Fruit fly (Drosophila melanogaster) whole organism, wandering third instar larva: ENCODE data around the gene CG12099.
A peak's percentile ranks its signal among the peaks of the same experiment; 100 is the strongest.

ENCODE experiments used
- Abd-B ChIP-seq: fragments of >200 bp; optimal IDR thresholded peaks from 2 replicates; lab custom pipeline; 2017; ENCODE audit warnings: missing biosample characterization, missing genetic modification characterization
- CG32264 ChIP-seq: fragments of 200-800 bp; sonication (Bioruptor generic); optimal IDR thresholded peaks from 2 replicates; lab custom pipeline; 2016; ENCODE audit warnings: missing biosample characterization, missing genetic modification characterization
- CG9705 ChIP-seq: fragments of 200-800 bp; sonication (Bioruptor generic); optimal IDR thresholded peaks from 2 replicates; lab custom pipeline; 2018; ENCODE audit warnings: missing biosample characterization, mild to moderate bottlenecking, missing genetic modification characterization
- CrebA ChIP-seq: fragments of 200-800 bp; sonication (Bioruptor generic); optimal IDR thresholded peaks from 2 replicates; lab custom pipeline; 2016; ENCODE audit warnings: missing biosample characterization, mild to moderate bottlenecking, missing genetic modification characterization, borderline replicate concordance
- Dfd ChIP-seq: fragments of >200 bp; optimal IDR thresholded peaks from 2 replicates; lab custom pipeline; 2017; ENCODE audit warnings: missing biosample characterization, missing genetic modification characterization
- Dif ChIP-seq: fragments of 200-275, 200-300 bp; sonication (Bioruptor generic); optimal IDR thresholded peaks from 2 replicates; lab custom pipeline; 2018; ENCODE audit warnings: missing biosample characterization, missing genetic modification characterization; ENCODE audit not compliant: partially characterized antibody
- GATAd ChIP-seq: sonication (Bioruptor generic); optimal IDR thresholded peaks from 2 replicates; lab custom pipeline; 2016; ENCODE audit warnings: missing biosample characterization, missing genetic modification characterization
- HLH106 ChIP-seq: fragments of 200-800 bp; optimal IDR thresholded peaks from 3 replicates; lab custom pipeline; 2019; ENCODE audit warnings: missing biosample characterization, mild to moderate bottlenecking, missing genetic modification characterization, moderate library complexity
- Hnf4 ChIP-seq: fragments of 200-800 bp; sonication (Bioruptor generic); optimal IDR thresholded peaks from 2 replicates; lab custom pipeline; 2016; ENCODE audit warnings: missing biosample characterization, mild to moderate bottlenecking, missing genetic modification characterization
- Hr78 ChIP-seq: fragments of >200 bp; optimal IDR thresholded peaks from 2 replicates; lab custom pipeline; 2017; ENCODE audit warnings: missing biosample characterization, missing genetic modification characterization
- Hr83 ChIP-seq: fragments of 200-300 bp; sonication (Bioruptor generic); optimal IDR thresholded peaks from 2 replicates; lab custom pipeline; 2016; ENCODE audit warnings: missing biosample characterization, mild to moderate bottlenecking, missing genetic modification characterization, moderate library complexity; ENCODE audit not compliant: poor library complexity, severe bottlenecking
- Jra ChIP-seq: sonication (Bioruptor generic); optimal IDR thresholded peaks from 2 replicates; lab custom pipeline; 2016; ENCODE audit warnings: missing biosample characterization, missing genetic modification characterization
- Mio ChIP-seq: sonication (Bioruptor generic); optimal IDR thresholded peaks from 2 replicates; lab custom pipeline; 2016; ENCODE audit warnings: missing biosample characterization, missing genetic modification characterization
- Myc ChIP-seq: fragments of >200 bp; optimal IDR thresholded peaks from 2 replicates; lab custom pipeline; 2017
- N ChIP-seq: fragments of >200 bp; optimal IDR thresholded peaks from 2 replicates; lab custom pipeline; 2018; ENCODE audit warnings: missing biosample characterization, missing external identifiers, missing genetic modification characterization
- OdsH ChIP-seq: fragments of 200-800 bp; sonication (Bioruptor generic); optimal IDR thresholded peaks from 2 replicates; lab custom pipeline; 2016; ENCODE audit warnings: missing biosample characterization, mild to moderate bottlenecking, missing genetic modification characterization
- Rel ChIP-seq, 2 experiments: fragments of 200-800 bp; sonication (Bioruptor generic) in 1 of 2; optimal IDR thresholded peaks; 2 replicates in 1 of 2; 3 replicates in 1 of 2; lab custom pipeline; 2016 to 2019; ENCODE audit warnings: mild to moderate bottlenecking in 2 of 2, missing biosample characterization in 2 of 2, missing genetic modification characterization in 2 of 2, moderate library complexity in 1 of 2
- Sp1 ChIP-seq: fragments of 200-800 bp; sonication (Bioruptor generic); optimal IDR thresholded peaks from 3 replicates; lab custom pipeline; 2019; ENCODE audit warnings: missing biosample characterization, mild to moderate bottlenecking, missing genetic modification characterization, moderate library complexity
- Vsx2 ChIP-seq: fragments of 200-300, 225-300 bp; sonication (Bioruptor generic); optimal IDR thresholded peaks from 2 replicates; lab custom pipeline; 2018; ENCODE audit warnings: missing biosample characterization, missing genetic modification characterization; ENCODE audit not compliant: partially characterized antibody
- br ChIP-seq: fragments of 200-800 bp; sonication (Bioruptor generic); optimal IDR thresholded peaks from 2 replicates; lab custom pipeline; 2016; ENCODE audit warnings: missing biosample characterization, missing genetic modification characterization
- brk ChIP-seq: fragments of 200-800 bp; sonication (Bioruptor generic); optimal IDR thresholded peaks from 2 replicates; lab custom pipeline; 2016; ENCODE audit warnings: missing biosample characterization, mild to moderate bottlenecking, missing genetic modification characterization
- dl ChIP-seq, 2 experiments: fragments of 175-275, 200-275 bp in 1 of 2; fragments of 200-275 bp in 1 of 2; sonication (Bioruptor generic); optimal IDR thresholded peaks; lab custom pipeline; 2018; ENCODE audit warnings: mild to moderate bottlenecking in 2 of 2, missing biosample characterization in 2 of 2, missing genetic modification characterization in 2 of 2, moderate library complexity in 2 of 2; ENCODE audit not compliant: partially characterized antibody in 2 of 2, insufficient read depth in 1 of 2
- dmrt93B ChIP-seq: fragments of 200-800 bp; sonication (Bioruptor generic); optimal IDR thresholded peaks from 2 replicates; lab custom pipeline; 2018; ENCODE audit warnings: missing biosample characterization, mild to moderate bottlenecking, missing genetic modification characterization
- dsf ChIP-seq: sonication (Bioruptor generic); optimal IDR thresholded peaks from 2 replicates; lab custom pipeline; 2016; ENCODE audit warnings: missing biosample characterization, missing genetic modification characterization, borderline replicate concordance
- ey ChIP-seq: fragments of 200-800 bp; sonication (Bioruptor generic); optimal IDR thresholded peaks from 2 replicates; lab custom pipeline; 2016; ENCODE audit warnings: missing biosample characterization, missing genetic modification characterization
- foxo ChIP-seq, 2 experiments: fragments of 200-800 bp; sonication (Bioruptor generic); optimal IDR thresholded peaks; 2 replicates in 1 of 2; 3 replicates in 1 of 2; lab custom pipeline; 2016 to 2017; ENCODE audit warnings: missing biosample characterization in 2 of 2, missing genetic modification characterization in 2 of 2
- fru ChIP-seq: fragments of 200-800 bp; sonication (Bioruptor generic); optimal IDR thresholded peaks from 3 replicates; lab custom pipeline; 2016; ENCODE audit warnings: missing biosample characterization, mild to moderate bottlenecking, missing genetic modification characterization
- h ChIP-seq: fragments of 200-800 bp; sonication (Bioruptor generic); optimal IDR thresholded peaks from 3 replicates; lab custom pipeline; 2016; ENCODE audit warnings: missing biosample characterization, mild to moderate bottlenecking, missing genetic modification characterization
- jim ChIP-seq: fragments of 175-275, 200-325 bp; sonication (Bioruptor generic); optimal IDR thresholded peaks from 2 replicates; lab custom pipeline; 2016; ENCODE audit warnings: missing biosample characterization, mild to moderate bottlenecking, missing genetic modification characterization
- lola ChIP-seq: fragments of >200 bp; optimal IDR thresholded peaks from 2 replicates; lab custom pipeline; 2017; ENCODE audit warnings: missing biosample characterization, missing genetic modification characterization
- pan ChIP-seq: fragments of >200 bp; optimal IDR thresholded peaks from 2 replicates; lab custom pipeline; 2017
- psq ChIP-seq: fragments of 200-800 bp; sonication (Bioruptor generic); optimal IDR thresholded peaks from 3 replicates; lab custom pipeline; 2017; ENCODE audit warnings: missing biosample characterization, mild to moderate bottlenecking, missing genetic modification characterization, moderate library complexity
- rgr ChIP-seq: fragments of 200-800 bp; sonication (Bioruptor generic); optimal IDR thresholded peaks from 3 replicates; lab custom pipeline; 2016; ENCODE audit warnings: missing biosample characterization, mild to moderate bottlenecking, missing genetic modification characterization
- sage ChIP-seq: fragments of 200-800 bp; sonication (Bioruptor generic); optimal IDR thresholded peaks from 2 replicates; lab custom pipeline; 2016; ENCODE audit warnings: missing biosample characterization, mild to moderate bottlenecking, missing genetic modification characterization
- sv ChIP-seq: fragments of 200-800 bp; sonication (Bioruptor generic); optimal IDR thresholded peaks from 3 replicates; lab custom pipeline; 2016; ENCODE audit warnings: missing biosample characterization, missing genetic modification characterization
- tai ChIP-seq: sonication (Bioruptor generic); optimal IDR thresholded peaks from 2 replicates; lab custom pipeline; 2016; ENCODE audit warnings: missing biosample characterization, missing genetic modification characterization
- usp ChIP-seq: fragments of >200 bp; optimal IDR thresholded peaks from 2 replicates; lab custom pipeline; 2017; ENCODE audit warnings: missing biosample characterization, missing genetic modification characterization
- woc ChIP-seq: sonication (Bioruptor generic); optimal IDR thresholded peaks from 2 replicates; lab custom pipeline; 2016; ENCODE audit warnings: missing biosample characterization, mild to moderate bottlenecking, missing genetic modification characterization

Gene CG12099

dm6 chr3L:1547117-1547507 lies 11.2 kb downstream of the CG12099 start:
- TF ChIP-seq Sp1 (GFP tag; lab: Kevin White, UChicago): no peak
- no peak for TF ChIP-seq Rel (GFP tag; optimal IDR thresholded peaks at IDR 0.05; lab: Kevin White, UChicago)
- TF ChIP-seq Rel (tag; optimal IDR thresholded peaks at IDR 0.05; lab: Kevin White, UChicago): peak; percentile 64
- TF ChIP-seq, all 38 proteins: peak for 1

DNA sequence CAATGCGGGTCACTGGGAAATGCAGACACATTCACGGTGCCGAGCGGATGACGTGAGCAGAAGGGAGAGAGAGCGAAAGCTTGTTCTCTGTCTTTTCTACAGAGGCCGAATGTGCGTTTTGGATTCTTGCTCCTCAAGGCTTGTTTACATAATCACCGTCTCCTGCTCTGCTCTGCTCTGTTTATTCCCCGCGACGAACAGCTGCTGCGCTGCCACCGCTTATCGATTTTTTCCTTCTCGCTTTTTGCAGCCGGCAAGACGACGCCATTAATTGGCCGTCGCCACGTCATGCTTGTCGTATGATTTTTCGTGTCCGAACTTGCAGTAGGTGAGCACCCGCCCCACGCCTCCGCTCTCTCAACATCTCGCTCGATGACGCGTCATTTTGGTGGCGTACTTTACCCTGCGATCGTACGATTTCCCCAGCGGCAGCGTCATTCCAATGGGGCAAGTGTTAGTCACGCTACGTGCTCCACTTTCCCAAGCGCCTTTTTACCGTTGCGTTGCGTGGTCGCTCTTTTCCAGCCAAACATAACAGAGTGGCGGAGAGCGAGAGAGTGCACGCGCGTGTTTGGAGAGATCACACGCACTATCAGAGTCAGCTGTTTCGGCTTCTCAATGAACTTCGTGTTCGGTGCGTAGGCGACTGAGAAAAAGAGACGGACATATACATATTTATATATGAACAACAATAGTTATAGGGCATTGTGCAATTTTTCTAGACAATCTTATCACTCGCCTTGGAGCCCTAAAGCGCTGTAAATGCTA lies 11.8 kb downstream of the CG12099 start:
- no peak for TF ChIP-seq Dfd (GFP tag; lab: Kevin White, UChicago)
- TF ChIP-seq jim: no peak
- no peak for TF ChIP-seq brk (GFP tag; lab: Kevin White, UChicago)
- no peak for TF ChIP-seq GATAd (GFP tag; lab: Kevin White, UChicago)
- peak; percentile 39 for TF ChIP-seq psq
- peak; percentile 70 for TF ChIP-seq Jra (GFP tag; lab: Kevin White, UChicago)
- no peak for TF ChIP-seq woc (GFP tag; lab: Kevin White, UChicago)
- no peak for TF ChIP-seq CG9705 (GFP tag; lab: Kevin White, UChicago)
- no peak for TF ChIP-seq Rel (GFP tag; optimal IDR thresholded peaks at IDR 0.05; lab: Kevin White, UChicago)
- peak; percentile 66 for TF ChIP-seq Rel (tag; optimal IDR thresholded peaks at IDR 0.05; lab: Kevin White, UChicago)
- no peak for TF ChIP-seq ey (GFP tag; lab: Kevin White, UChicago)
- no peak for TF ChIP-seq tai
- TF ChIP-seq Myc (lab: Kevin White, UChicago): no peak
- peak; percentile 41 for TF ChIP-seq HLH106 (tag; lab: Kevin White, UChicago)
- TF ChIP-seq Hnf4 (GFP tag; lab: Kevin White, UChicago): peak; percentile 35
- peak; percentile 31 for TF ChIP-seq fru
- TF ChIP-seq sv (GFP tag; lab: Kevin White, UChicago): no peak
- TF ChIP-seq usp (GFP tag; lab: Kevin White, UChicago): no peak
- TF ChIP-seq Mio: no peak
- peak; percentile 87 for TF ChIP-seq Vsx2 (GFP tag; lab: Kevin White, UChicago)
- TF ChIP-seq N (GFP tag; lab: Kevin White, UChicago): no peak
- peak in 1 of 2 experiments; percentile 36 for TF ChIP-seq foxo (GFP tag; optimal IDR thresholded peaks at IDR 0.05; lab: Kevin White, UChicago)
- no peak for TF ChIP-seq lola
- peak; percentile 49 for TF ChIP-seq OdsH (GFP tag; lab: Kevin White, UChicago)
- TF ChIP-seq CG32264 (GFP tag; lab: Kevin White, UChicago): no peak
- TF ChIP-seq CrebA (GFP tag; lab: Kevin White, UChicago): no peak
- TF ChIP-seq dl (GFP tag; optimal IDR thresholded peaks at IDR 0.05; lab: Kevin White, UChicago; ENCODE audit: insufficient read depth in 1 of 2, partially characterized antibody in 2 of 2): no peak
- TF ChIP-seq dmrt93B (GFP tag; lab: Kevin White, UChicago): no peak
- TF ChIP-seq dsf (GFP tag; lab: Kevin White, UChicago): no peak
- no peak for TF ChIP-seq sage (GFP tag; lab: Kevin White, UChicago)
- TF ChIP-seq pan (lab: Kevin White, UChicago): no peak
- no peak for TF ChIP-seq br
- peak; percentile 4 for TF ChIP-seq rgr (GFP tag; lab: Kevin White, UChicago)
- peak; percentile 11 for TF ChIP-seq h (GFP tag; lab: Kevin White, UChicago)
- TF ChIP-seq Dif (GFP tag; lab: Kevin White, UChicago): peak; percentile 17
- no peak for TF ChIP-seq Sp1 (GFP tag; lab: Kevin White, UChicago)
- peak; percentile 68 for TF ChIP-seq Hr83 (GFP tag; lab: Kevin White, UChicago)
- no peak for TF ChIP-seq Abd-B (GFP tag; lab: Kevin White, UChicago)
- no peak for TF ChIP-seq Hr78 (GFP tag; lab: Kevin White, UChicago)
